Worm (Caenorhabditis elegans) whole organism, L3 larva: Measurements from ENCODE around the gene ZK686.2.

Source experiments
- R02D3.7 ChIP-seq: fragments of 150-350 bp; optimal IDR thresholded peaks from 2 replicates; lab custom pipeline; 2014; ENCODE audit warnings: missing biosample characterization, missing genetic modification characterization
- ZK546.5 ChIP-seq: sonication (generic microtip); optimal IDR thresholded peaks from 2 replicates; lab custom pipeline; 2017; ENCODE audit warnings: missing biosample characterization, missing genetic modification characterization
- ceh-16 ChIP-seq: sonication (generic microtip); optimal IDR thresholded peaks from 2 replicates; lab custom pipeline; 2017; ENCODE audit warnings: missing biosample characterization, missing genetic modification characterization
- nhr-237 ChIP-seq: fragments of 150-350 bp; optimal IDR thresholded peaks from 2 replicates; lab custom pipeline; 2014; ENCODE audit warnings: missing biosample characterization, missing genetic modification characterization
- nhr-28 ChIP-seq: fragments of 150-350 bp; optimal IDR thresholded peaks from 2 replicates; lab custom pipeline; 2014; ENCODE audit warnings: missing biosample characterization, missing genetic modification characterization
- nhr-77 ChIP-seq: fragments of 150-350 bp; optimal IDR thresholded peaks from 2 replicates; lab custom pipeline; 2014; ENCODE audit warnings: missing biosample characterization, missing genetic modification characterization
- pha-4 ChIP-seq: fragments of 150-350 bp; optimal IDR thresholded peaks from 2 replicates; lab custom pipeline; 2014; ENCODE audit warnings: missing biosample characterization, missing genetic modification reagents, missing genetic modification characterization
- snpc-4 ChIP-seq: fragments of 150-350 bp; optimal IDR thresholded peaks from 2 replicates; lab custom pipeline; 2014; ENCODE audit warnings: missing biosample characterization, missing genetic modification characterization
- unc-62 ChIP-seq: fragments of 150-350 bp; sonication (generic microtip); optimal IDR thresholded peaks from 4 replicates; lab custom pipeline; 2014; ENCODE audit warnings: missing biosample characterization, missing genetic modification reagents, missing genetic modification characterization

DNA sequence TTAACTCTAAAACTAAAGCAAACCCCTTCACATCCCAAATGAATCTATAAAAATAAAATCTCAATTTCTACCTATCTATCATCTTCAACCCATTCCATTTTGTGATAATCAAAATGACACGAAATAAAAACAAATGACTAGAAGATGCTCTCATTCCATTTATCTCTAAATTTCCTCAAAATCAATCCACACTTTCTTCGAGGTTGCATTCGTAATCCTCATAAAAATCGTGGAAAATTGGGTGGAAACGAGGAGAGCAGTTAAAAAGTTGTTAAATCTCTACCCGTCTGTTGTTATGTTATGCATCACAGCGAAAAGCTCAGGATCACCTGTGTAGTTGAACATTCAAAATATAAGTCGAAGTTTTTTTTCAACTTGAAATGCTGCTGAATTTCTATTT lies 41.1 kb upstream of the ZK686.2 start:
- no peak for TF ChIP-seq nhr-77 (tag; lab: Kevin White, UChicago)
- no peak for TF ChIP-seq pha-4
- no peak for TF ChIP-seq unc-62 (GFP tag; lab: Kevin White, UChicago)
- TF ChIP-seq ceh-16 (tag; lab: Kevin White, UChicago): no peak
- no peak for TF ChIP-seq ZK546.5 (tag; lab: Kevin White, UChicago)
- TF ChIP-seq nhr-237: no peak
- no peak for TF ChIP-seq snpc-4
- no peak for TF ChIP-seq nhr-28 (tag; lab: Kevin White, UChicago)
- TF ChIP-seq R02D3.7: no peak
